Worm (Caenorhabditis elegans): Measurements from ENCODE around the gene lpin-1.

The lpin-1 gene

DNA sequence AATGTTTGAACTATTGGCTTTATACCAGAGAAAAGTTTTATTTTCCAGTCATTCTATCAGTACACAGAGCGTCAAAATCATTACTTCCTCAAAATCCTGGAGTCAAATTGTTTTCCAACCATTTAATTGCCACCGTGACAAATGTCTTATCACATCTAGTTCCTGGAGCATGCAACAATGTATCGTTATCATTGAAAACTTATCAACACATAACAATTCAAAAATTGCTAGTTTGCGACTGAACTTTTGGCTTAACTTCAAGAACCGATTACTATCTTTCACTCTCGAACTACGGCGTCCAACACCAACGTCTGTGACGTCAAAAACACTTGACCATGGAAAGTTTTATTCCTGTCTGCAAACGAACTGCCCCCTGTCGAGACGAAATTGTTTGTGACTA, 15.9 kb downstream of the lpin-1 start:
- TF ChIP-seq pes-1 (GFP tag; IDR thresholded peaks at IDR 0.05) (no peak), ceh-13 (GFP tag; optimal IDR thresholded peaks at IDR 0.05) (no peak), ets-7 (tag; optimal IDR thresholded peaks at IDR 0.05) (no peak), hnd-1 (tag; optimal IDR thresholded peaks at IDR 0.05) (no peak), tra-4 (tag; optimal IDR thresholded peaks at IDR 0.05) (no peak), hmg-4 (GFP tag; optimal IDR thresholded peaks at IDR 0.05) (no peak)

DNA sequence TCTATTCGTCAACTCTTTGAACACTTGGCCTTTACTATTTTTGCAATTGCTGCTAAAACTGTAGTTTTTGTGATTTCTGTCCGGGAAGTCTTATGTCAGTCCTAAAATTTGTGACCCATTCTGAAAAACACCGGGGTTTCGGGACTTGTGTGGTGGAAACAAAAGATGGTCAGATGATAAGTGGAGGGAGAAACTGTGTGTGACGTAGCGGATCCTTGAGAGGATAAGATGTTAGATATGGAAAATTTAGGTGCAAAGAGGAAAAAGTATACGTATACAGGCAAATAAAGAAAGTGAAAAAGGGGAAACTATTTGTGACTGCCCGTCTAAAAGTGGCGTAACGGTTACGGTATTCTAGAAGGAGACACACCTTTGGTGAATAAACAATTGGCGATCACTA, 17.5 kb downstream of the lpin-1 start:
- TF ChIP-seq scrt-1 (GFP tag; IDR thresholded peaks at IDR 0.05) = no peak
- no peak for TF ChIP-seq ama-1 (optimal IDR thresholded peaks at IDR 0.05)
- TF ChIP-seq hnd-1 (tag; optimal IDR thresholded peaks at IDR 0.05) = no peak

DNA sequence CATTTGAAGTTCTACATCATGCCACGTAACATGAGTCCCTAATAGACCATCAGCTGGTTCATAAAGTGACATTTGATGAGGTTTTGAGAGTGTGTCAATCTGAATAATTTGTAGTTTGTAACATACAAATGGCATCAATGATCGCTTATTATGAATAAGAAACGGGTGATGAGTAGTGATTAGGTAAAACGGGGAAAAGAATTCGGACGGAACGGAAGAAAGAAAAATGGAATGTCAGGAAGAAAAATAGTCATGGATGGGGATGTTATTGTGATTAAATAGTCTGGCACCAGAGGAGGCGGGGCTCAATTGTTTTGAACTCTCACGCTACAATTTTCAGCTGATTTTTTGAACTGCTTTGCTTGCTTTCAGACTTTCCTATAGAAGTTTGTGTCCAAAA, 19.8 kb downstream of the lpin-1 start, which contains the start of gene H37A05.2:
Gene H37A05.2, minus strand, starts transcription at position 101 of the 400 bp plus-strand sequence.
- TF ChIP-seq ama-1 (optimal IDR thresholded peaks at IDR 0.05) = no peak
- no peak for TF ChIP-seq hmbx-1 (tag; optimal IDR thresholded peaks at IDR 0.05)
- no peak for TF ChIP-seq tbx-11 (GFP tag; IDR thresholded peaks at IDR 0.05)
- no peak for TF ChIP-seq ets-7 (tag; optimal IDR thresholded peaks at IDR 0.05)

DNA sequence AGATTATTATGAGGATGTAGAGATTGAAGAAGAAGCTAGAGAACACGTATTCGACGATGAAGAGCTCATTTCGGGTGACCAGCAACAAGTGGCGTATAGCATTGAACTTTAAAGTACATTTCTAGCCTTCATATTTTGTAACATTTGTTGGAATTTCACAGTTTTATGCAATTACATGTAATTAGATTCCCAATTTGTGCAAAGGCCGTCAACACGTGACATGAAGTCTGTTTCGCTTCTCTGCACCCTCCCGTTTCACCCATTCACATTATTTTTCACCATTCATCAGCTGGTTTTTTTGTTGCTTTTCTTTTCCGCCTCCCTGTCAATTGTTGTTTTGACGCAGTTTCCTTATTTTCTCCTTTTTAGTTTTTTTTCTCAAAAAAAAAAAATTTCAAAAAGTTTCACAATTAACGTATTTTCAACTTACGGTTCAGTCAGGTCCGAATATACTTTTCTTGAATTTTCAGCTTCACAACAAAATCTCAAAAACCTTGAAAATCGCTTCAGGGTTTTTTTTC, 26.8 kb downstream of the lpin-1 start, which contains the start of gene sde-2:
Gene sde-2, plus strand, starts transcription at position 471 of the 521 bp plus-strand sequence.
- TF ChIP-seq tra-4 (tag; optimal IDR thresholded peaks at IDR 0.05) (no peak), F13C5.2 (tag; optimal IDR thresholded peaks at IDR 0.05) (no peak), B0310.2 (tag; optimal IDR thresholded peaks at IDR 0.05) (no peak), hmbx-1 (tag; optimal IDR thresholded peaks at IDR 0.05) (no peak), aly-1 (tag; optimal IDR thresholded peaks at IDR 0.05) (no peak)

DNA sequence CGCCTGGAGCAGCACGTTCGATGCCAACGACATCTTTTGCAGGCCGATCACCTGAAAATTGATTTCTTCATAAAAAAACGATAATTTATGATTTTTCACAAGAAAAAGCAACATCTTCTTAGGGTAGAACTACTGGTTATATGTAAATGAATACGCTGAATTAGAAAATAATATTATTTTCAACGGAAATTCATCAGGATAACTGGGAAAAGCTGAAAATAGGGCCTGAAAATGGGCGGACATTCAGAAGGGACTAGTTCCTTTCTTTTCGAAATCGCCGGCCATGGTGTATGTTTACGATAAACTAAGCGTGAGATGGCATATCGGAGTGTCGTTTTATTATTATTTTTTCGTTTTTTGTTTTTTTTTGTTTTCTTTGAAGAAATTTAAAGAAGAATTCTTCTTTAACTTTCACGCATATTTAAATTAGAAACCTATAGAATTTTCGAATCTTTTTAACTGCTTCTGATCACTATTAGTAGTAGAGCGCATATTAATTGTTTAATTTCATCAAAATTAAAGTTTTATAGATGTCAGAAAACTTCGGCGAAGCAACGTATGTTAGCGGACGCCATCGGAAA, 28.3 kb downstream of the lpin-1 start, which contains the start of the genes nduv-2 and F53F4.12:
Gene nduv-2, minus strand, starts transcription at position 51 of the 581 bp plus-strand sequence.
Gene F53F4.12, plus strand, starts transcription at position 531 of the 581 bp plus-strand sequence.
- TF ChIP-seq ets-7 (tag; optimal IDR thresholded peaks at IDR 0.05) = no peak
- no peak for TF ChIP-seq flt-1 (GFP tag; IDR thresholded peaks at IDR 0.05)
- TF ChIP-seq ama-1 (optimal IDR thresholded peaks at IDR 0.05) = no peak
- no peak for TF ChIP-seq hnd-1 (tag; optimal IDR thresholded peaks at IDR 0.05)
- TF ChIP-seq aly-1 (tag; optimal IDR thresholded peaks at IDR 0.05) = no peak
- TF ChIP-seq F13C5.2 (tag; optimal IDR thresholded peaks at IDR 0.05) = no peak
- no peak for TF ChIP-seq ceh-36 (tag; optimal IDR thresholded peaks at IDR 0.05)
- TF ChIP-seq hmg-4 (GFP tag; optimal IDR thresholded peaks at IDR 0.05) = no peak
- no peak for TF ChIP-seq sea-1 (GFP tag; conservative IDR thresholded peaks at IDR 0.05)
- no peak for TF ChIP-seq tbx-37 (GFP tag; conservative IDR thresholded peaks at IDR 0.05)
- no peak for TF ChIP-seq tra-4 (tag; optimal IDR thresholded peaks at IDR 0.05)
- no peak for TF ChIP-seq ceh-13 (GFP tag; optimal IDR thresholded peaks at IDR 0.05)
- TF ChIP-seq pes-1 (GFP tag; IDR thresholded peaks at IDR 0.05) = no peak
- no peak for TF ChIP-seq B0310.2 (tag; optimal IDR thresholded peaks at IDR 0.05)
- no peak for TF ChIP-seq tbx-11 (GFP tag; IDR thresholded peaks at IDR 0.05)
- no peak for TF ChIP-seq scrt-1 (GFP tag; IDR thresholded peaks at IDR 0.05)
- no peak for TF ChIP-seq hmbx-1 (tag; optimal IDR thresholded peaks at IDR 0.05)

DNA sequence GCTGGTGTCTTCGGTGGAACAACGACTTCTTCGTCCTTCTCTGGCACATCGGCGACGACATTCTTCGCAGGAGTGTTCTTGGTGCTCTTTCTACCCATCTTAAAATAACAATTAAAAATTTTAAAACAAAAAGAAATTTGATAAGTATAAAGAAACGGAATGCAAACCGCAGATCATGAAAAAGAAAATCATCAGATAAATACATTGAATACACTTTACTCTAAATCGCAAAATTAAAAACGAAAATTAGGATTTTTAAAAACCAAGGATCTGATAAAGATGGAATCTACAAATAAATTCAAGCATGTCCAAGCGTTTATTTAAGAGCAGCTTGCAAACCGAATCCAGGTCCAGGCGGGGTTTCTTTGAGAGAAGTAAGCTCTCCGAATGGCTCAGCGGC, 29.5 kb downstream of the lpin-1 start, which contains the start of gene F53F4.11:
Gene F53F4.11, minus strand, starts transcription at position 101 of the 400 bp plus-strand sequence.
- TF ChIP-seq ceh-36 (tag; optimal IDR thresholded peaks at IDR 0.05) (no peak), aly-1 (tag; optimal IDR thresholded peaks at IDR 0.05) (no peak), tbx-11 (GFP tag; IDR thresholded peaks at IDR 0.05) (no peak), hnd-1 (tag; optimal IDR thresholded peaks at IDR 0.05) (no peak), hmg-4 (GFP tag; optimal IDR thresholded peaks at IDR 0.05) (no peak), ets-7 (tag; optimal IDR thresholded peaks at IDR 0.05) (no peak), tbx-37 (GFP tag; conservative IDR thresholded peaks at IDR 0.05) (no peak), B0310.2 (tag; optimal IDR thresholded peaks at IDR 0.05) (no peak), F13C5.2 (tag; optimal IDR thresholded peaks at IDR 0.05) (no peak), tra-4 (tag; optimal IDR thresholded peaks at IDR 0.05) (no peak), ama-1 (optimal IDR thresholded peaks at IDR 0.05) (no peak), hmbx-1 (tag; optimal IDR thresholded peaks at IDR 0.05) (no peak), scrt-1 (GFP tag; IDR thresholded peaks at IDR 0.05) (no peak), sea-1 (GFP tag; conservative IDR thresholded peaks at IDR 0.05) (no peak), flt-1 (GFP tag; IDR thresholded peaks at IDR 0.05) (no peak), pes-1 (GFP tag; IDR thresholded peaks at IDR 0.05) (no peak), ceh-13 (GFP tag; optimal IDR thresholded peaks at IDR 0.05) (no peak)

DNA sequence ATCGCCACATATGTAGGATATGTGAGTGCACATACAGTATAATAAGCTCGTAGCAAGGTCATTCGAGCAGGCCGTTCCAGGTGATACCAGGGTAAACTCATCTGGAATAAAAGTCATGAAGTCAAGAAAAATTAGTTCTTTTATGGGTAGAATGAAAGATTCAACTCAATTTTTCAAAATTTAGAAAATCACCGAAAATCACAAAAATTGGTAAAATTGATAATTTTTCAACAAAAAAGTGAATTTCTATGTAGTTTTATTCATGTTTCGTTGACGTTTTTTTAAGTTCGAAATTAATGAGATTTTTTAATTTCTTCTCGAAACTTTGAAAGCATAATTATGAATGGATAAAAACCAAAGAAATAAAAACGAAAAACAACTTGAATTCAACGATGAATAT, 32.2 kb downstream of the lpin-1 start, which contains the start of gene F53F4.16:
Gene F53F4.16, minus strand, starts transcription at position 101 of the 400 bp plus-strand sequence.
- no peak for TF ChIP-seq aly-1 (tag; optimal IDR thresholded peaks at IDR 0.05)
- TF ChIP-seq scrt-1 (GFP tag; IDR thresholded peaks at IDR 0.05) = no peak
- no peak for TF ChIP-seq sea-1 (GFP tag; conservative IDR thresholded peaks at IDR 0.05)
- no peak for TF ChIP-seq B0310.2 (tag; optimal IDR thresholded peaks at IDR 0.05)
- no peak for TF ChIP-seq tbx-37 (GFP tag; conservative IDR thresholded peaks at IDR 0.05)

DNA sequence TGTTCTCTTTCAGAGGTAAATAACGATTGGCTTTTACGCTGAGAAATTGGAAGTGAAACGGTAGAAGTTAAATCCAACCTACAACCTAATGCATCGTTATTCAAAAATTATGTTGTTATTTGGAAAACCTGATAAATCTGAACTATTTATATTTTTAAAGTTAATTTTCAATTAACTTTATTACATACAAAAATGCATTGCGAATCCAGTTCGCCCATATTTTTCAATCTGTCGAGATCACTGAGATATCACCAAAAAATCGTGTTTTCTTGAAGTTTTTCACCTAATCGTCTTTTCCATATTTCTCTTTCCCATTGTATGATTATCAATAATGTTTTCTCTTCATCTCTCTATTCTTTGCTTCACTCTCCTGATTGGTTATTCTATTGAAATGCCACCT, 33.3 kb downstream of the lpin-1 start, which contains the start of gene F53F4.15:
Gene F53F4.15, plus strand, starts transcription at position 301 of the 400 bp plus-strand sequence.
- no peak for TF ChIP-seq ceh-13 (GFP tag; optimal IDR thresholded peaks at IDR 0.05)
- no peak for TF ChIP-seq pes-1 (GFP tag; IDR thresholded peaks at IDR 0.05)
- no peak for TF ChIP-seq tra-4 (tag; optimal IDR thresholded peaks at IDR 0.05)
- no peak for TF ChIP-seq ama-1 (optimal IDR thresholded peaks at IDR 0.05)

Measured in whole organism, early embryonic.